Worm (Caenorhabditis elegans) whole organism, late embryonic: ENCODE results near the gene tag-267.

Experiments
- C08G9.2 ChIP-seq: sonication (generic microtip); optimal IDR thresholded peaks from 2 replicates; lab custom pipeline; 2016; ENCODE audit warnings: mild to moderate bottlenecking, missing genetic modification characterization, moderate library complexity, missing compliant biosample characterization
- Y22D7AL.16 ChIP-seq: sonication (generic microtip); optimal IDR thresholded peaks from 2 replicates; lab custom pipeline; 2016; ENCODE audit warnings: missing genetic modification characterization, missing compliant biosample characterization
- ceh-19 ChIP-seq: fragments of 200-800 bp; sonication (Bioruptor generic); optimal IDR thresholded peaks from 2 replicates; lab custom pipeline; 2018; ENCODE audit warnings: mild to moderate bottlenecking, missing genetic modification characterization, missing compliant biosample characterization
- ceh-48 ChIP-seq: sonication (generic microtip); optimal IDR thresholded peaks from 2 replicates; lab custom pipeline; 2016; ENCODE audit warnings: missing genetic modification characterization, inconsistent platforms, missing compliant biosample characterization
- ceh-9 ChIP-seq: sonication (generic microtip); optimal IDR thresholded peaks from 2 replicates; lab custom pipeline; 2016; ENCODE audit warnings: mild to moderate bottlenecking, missing genetic modification characterization, inconsistent platforms, missing compliant biosample characterization
- fkh-10 ChIP-seq: fragments of 150-350 bp; optimal IDR thresholded peaks from 2 replicates; lab custom pipeline; 2014; ENCODE audit warnings: missing biosample characterization, missing genetic modification reagents, missing genetic modification characterization
- lin-11 ChIP-seq: fragments of 200-800 bp; sonication (Bioruptor generic); optimal IDR thresholded peaks from 2 replicates; lab custom pipeline; 2018; ENCODE audit warnings: mild to moderate bottlenecking, missing genetic modification characterization, missing compliant biosample characterization
- sox-2 ChIP-seq: fragments of 200-800 bp; sonication (Bioruptor generic); IDR thresholded peaks from 2 replicates; pipeline ENCODE4 v1.3.6; 2022; ENCODE audit warnings: missing genetic modification reagents, missing genetic modification characterization, missing compliant biosample characterization
- tbx-2 ChIP-seq: sonication (generic microtip); optimal IDR thresholded peaks from 2 replicates; lab custom pipeline; 2016; ENCODE audit warnings: missing genetic modification characterization, missing compliant biosample characterization
- ttx-3 ChIP-seq: sonication (generic microtip); optimal IDR thresholded peaks from 2 replicates; lab custom pipeline; 2016; ENCODE audit warnings: missing genetic modification reagents, missing genetic modification characterization, missing compliant biosample characterization
- unc-86 ChIP-seq: sonication (generic microtip); optimal IDR thresholded peaks from 2 replicates; lab custom pipeline; 2016; ENCODE audit warnings: missing genetic modification characterization, missing compliant biosample characterization
- zip-5 ChIP-seq: sonication (generic microtip); optimal IDR thresholded peaks from 2 replicates; lab custom pipeline; 2016; ENCODE audit warnings: missing genetic modification characterization, missing compliant biosample characterization

DNA sequence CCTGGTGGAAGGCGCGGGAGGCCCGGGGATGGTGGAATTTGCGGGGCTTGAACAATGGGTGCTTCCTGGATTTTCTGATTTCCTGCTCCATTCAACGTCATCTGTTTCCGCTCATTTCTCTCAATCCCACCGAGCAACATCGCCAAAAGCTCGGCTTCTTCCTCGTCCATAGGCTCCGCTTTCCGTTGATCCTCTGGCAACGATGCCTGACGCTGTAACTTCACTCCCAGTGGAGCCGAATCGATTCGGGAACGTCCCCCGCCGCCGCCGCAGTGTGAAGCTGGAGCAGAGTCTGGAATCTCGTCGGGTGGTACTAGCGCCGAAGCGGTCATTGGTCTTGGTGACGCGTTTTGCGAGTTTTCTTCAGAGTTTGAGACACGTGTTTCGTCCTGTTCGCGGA is 45.1 kb upstream of the tag-267 start:
- no peak for TF ChIP-seq ceh-19 (GFP tag; lab: Kevin White, UChicago)
- no peak for TF ChIP-seq C08G9.2 (tag; lab: Kevin White, UChicago)
- TF ChIP-seq fkh-10 (GFP tag; lab: Kevin White, UChicago) = no peak
- TF ChIP-seq tbx-2 (tag; lab: Kevin White, UChicago) = no peak
- TF ChIP-seq lin-11 = no peak
- TF ChIP-seq unc-86 (tag; lab: Kevin White, UChicago) = no peak
- no peak for TF ChIP-seq Y22D7AL.16 (tag; lab: Kevin White, UChicago)
- no peak for TF ChIP-seq ceh-9 (tag; lab: Kevin White, UChicago)
- no peak for TF ChIP-seq sox-2
- no peak for TF ChIP-seq ceh-48 (tag; lab: Kevin White, UChicago)
- no peak for TF ChIP-seq ttx-3 (tag; lab: Kevin White, UChicago)
- TF ChIP-seq zip-5 (tag; lab: Kevin White, UChicago) = no peak
